Fruit fly (Drosophila melanogaster): ENCODE measurements around the gene CG13901.
A peak's percentile ranks its signal among the peaks of the same experiment; 100 is the strongest.

Gene CG13901

DNA sequence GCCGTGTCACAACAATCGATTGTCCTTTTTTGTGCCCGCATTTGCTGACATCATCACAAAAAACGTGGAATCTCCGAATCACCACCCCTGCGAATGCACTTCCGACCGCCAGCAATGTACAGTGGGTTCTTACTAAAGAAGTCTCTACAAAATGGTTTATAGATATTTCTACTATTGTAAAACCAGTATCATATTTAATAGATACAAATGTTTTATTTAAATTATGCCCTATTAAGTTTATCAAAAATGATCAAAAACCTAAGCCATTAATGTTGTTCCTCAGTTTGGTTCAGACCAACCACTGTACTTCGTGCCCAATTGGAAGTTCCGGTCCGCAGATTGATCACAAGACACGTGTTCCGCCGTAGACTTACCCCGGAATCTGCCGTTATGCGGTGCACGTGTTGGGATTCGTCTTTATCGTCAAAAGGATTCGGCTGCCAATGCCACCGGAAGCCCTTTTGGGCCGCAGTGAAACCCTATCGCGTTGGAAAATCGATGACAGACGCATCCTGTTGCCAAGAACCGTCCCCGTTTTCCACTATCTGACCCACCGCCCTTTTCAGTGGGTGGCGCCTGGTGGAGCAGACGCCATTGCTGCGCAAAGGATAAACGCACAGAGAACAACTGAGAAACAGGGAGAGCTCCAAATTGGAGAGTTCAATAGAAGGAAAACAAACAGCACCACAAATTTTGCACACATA is 32.9 kb downstream of the CG13901 start (continued):
- TF ChIP-seq zf30C (GFP tag; optimal IDR thresholded peaks at IDR 0.05) (no peak), CG9437 (GFP tag; optimal IDR thresholded peaks at IDR 0.05) (no peak), CG10462 (GFP tag; optimal IDR thresholded peaks at IDR 0.05) (no peak), Fer1 (GFP tag; optimal IDR thresholded peaks at IDR 0.05) (peak; percentile 1), p53 (GFP tag; optimal IDR thresholded peaks at IDR 0.05) (no peak), Gsc (GFP tag; IDR thresholded peaks at IDR 0.05) (no peak), CG17568 (GFP tag; optimal IDR thresholded peaks at IDR 0.05) (no peak), dmrt99B (tag; optimal IDR thresholded peaks at IDR 0.05) (peak; percentile 49), maf-S (GFP tag; optimal IDR thresholded peaks at IDR 0.05) (no peak), B-H2 (GFP tag; optimal IDR thresholded peaks at IDR 0.05) (no peak), CG9609 (GFP tag; optimal IDR thresholded peaks at IDR 0.05) (no peak), CG17612 (GFP tag; IDR thresholded peaks at IDR 0.05) (no peak), ase (GFP tag; IDR thresholded peaks at IDR 0.05) (no peak), gcm (GFP tag; optimal IDR thresholded peaks at IDR 0.05) (peak; percentile 71), Ravus (GFP tag; IDR thresholded peaks at IDR 0.05) (no peak), grn (GFP tag; optimal IDR thresholded peaks at IDR 0.05) (no peak), Lim3 (GFP tag; IDR thresholded peaks at IDR 0.05) (no peak), tio (GFP tag; optimal IDR thresholded peaks at IDR 0.05) (no peak), dimm (GFP tag; IDR thresholded peaks at IDR 0.05) (no peak), onecut (GFP tag; IDR thresholded peaks at IDR 0.05) (peak; percentile 97), peb (GFP tag; IDR thresholded peaks at IDR 0.05) (peak; percentile 42; the same call in 1 of the 2 replicates), bowl (GFP tag; IDR thresholded peaks at IDR 0.05) (no peak), CG13424 (tag; optimal IDR thresholded peaks at IDR 0.05) (peak; percentile 24), CG31441 (GFP tag; IDR thresholded peaks at IDR 0.05) (peak; percentile 33; the same call in 1 of the 2 replicates), Deaf1 (tag; optimal IDR thresholded peaks at IDR 0.05) (peak; percentile 0), Max (GFP tag; optimal IDR thresholded peaks at IDR 0.05) (peak; percentile 6), Kr (GFP tag; optimal IDR thresholded peaks at IDR 0.05) (no peak), CG4730 (GFP tag; IDR thresholded peaks at IDR 0.05) (no peak), CG4617 (GFP tag; optimal IDR thresholded peaks at IDR 0.05; ENCODE audit: borderline replicate concordance) (no peak)

DNA sequence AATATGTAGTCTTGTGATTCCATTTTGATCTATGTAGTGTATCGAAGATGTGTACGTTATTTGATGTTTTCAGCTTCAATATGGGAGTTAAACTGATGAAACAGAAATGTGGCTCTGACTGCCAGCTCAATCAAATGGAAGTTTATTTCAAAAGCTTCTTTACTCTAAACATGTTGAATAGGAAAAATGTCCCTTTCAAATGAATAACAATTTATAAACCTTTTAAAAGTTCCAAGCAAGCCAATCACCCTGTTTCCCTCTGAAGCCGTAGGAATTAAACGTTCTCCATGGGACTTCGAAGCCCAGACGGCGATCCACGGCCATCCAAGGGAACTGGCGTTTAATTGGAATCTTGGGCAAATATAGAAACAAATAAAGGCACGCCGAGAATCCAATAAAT is 33.7 kb downstream of the CG13901 start, which contains the start of gene CG13898:
TSS of gene CG13898 (minus strand) at position 101 of the 400 bp plus-strand sequence.
- TF ChIP-seq sens (GFP tag), result peak; percentile 22
- TF ChIP-seq jumu (GFP tag; optimal IDR thresholded peaks at IDR 0.05), result no peak

- peak; percentile 88 for TF ChIP-seq fd96Cb (tag; optimal IDR thresholded peaks at IDR 0.05)
- TF ChIP-seq CkIIα-i1 (GFP tag; IDR thresholded peaks at IDR 0.05), result no peak
- TF ChIP-seq gsb-n (tag; optimal IDR thresholded peaks at IDR 0.05), result peak; percentile 86
- TF ChIP-seq CG8765 (GFP tag; IDR thresholded peaks at IDR 0.05), result peak; percentile 74
- peak; percentile 77 for TF ChIP-seq CG4707 (GFP tag; optimal IDR thresholded peaks at IDR 0.05)
- TF ChIP-seq Awh (GFP tag; IDR thresholded peaks at IDR 0.05), result peak; percentile 90
- peak; percentile 69 for TF ChIP-seq da (GFP tag; optimal IDR thresholded peaks at IDR 0.05)
- peak; percentile 88 for TF ChIP-seq CG4820 (GFP tag; optimal IDR thresholded peaks at IDR 0.05)
- TF ChIP-seq CG14710 (tag; optimal IDR thresholded peaks at IDR 0.05), result peak; percentile 55
- TF ChIP-seq Dll (GFP tag; IDR thresholded peaks at IDR 0.05; ENCODE audit: partially characterized antibody), result no peak
- TF ChIP-seq stc (GFP tag; IDR thresholded peaks at IDR 0.05), result peak; percentile 90
- peak in 1 of 3 experiments; percentile 74 for TF ChIP-seq lola (GFP tag; optimal IDR thresholded peaks at IDR 0.05)
- TF ChIP-seq esg (GFP tag; conservative IDR thresholded peaks at IDR 0.05), result peak; percentile 90
- TF ChIP-seq Sry-β (GFP tag; optimal IDR thresholded peaks at IDR 0.05), result peak; percentile 2
- TF ChIP-seq ci (GFP tag; IDR thresholded peaks at IDR 0.05), result peak; percentile 97
- TF ChIP-seq CG11398 (GFP tag; optimal IDR thresholded peaks at IDR 0.05), result peak; percentile 86
- no peak for TF ChIP-seq pita (GFP tag; optimal IDR thresholded peaks at IDR 0.05)
- peak; percentile 44; the same call in 1 of the 2 replicates for TF ChIP-seq crol (GFP tag; IDR thresholded peaks at IDR 0.05)
These were observed 34.8 kb downstream of the CG13901 start for dm6 chr3L:802700-803273.

All from whole organism, embryonic.